Fruit fly (Drosophila melanogaster) whole organism, embryonic: ENCODE data around the gene nod.

ENCODE experiments used
- Aef1 ChIP-seq: fragments of 200-800 bp; sonication (Bioruptor generic); IDR thresholded peaks from 3 replicates; pipeline ENCODE4 v1.3.6; 2022; ENCODE audit warnings: missing biosample characterization, missing genetic modification characterization
- BtbVII ChIP-seq: fragments of 200-800 bp; sonication (Bioruptor generic); optimal IDR thresholded peaks from 3 replicates; lab custom pipeline; 2017; ENCODE audit warnings: missing biosample characterization, mild to moderate bottlenecking, missing genetic modification characterization
- CG10321 ChIP-seq: fragments of 200-800 bp; sonication (Bioruptor generic); IDR thresholded peaks from 2 replicates; pipeline ENCODE4 v1.3.6; 2022; ENCODE audit warnings: missing biosample characterization, missing genetic modification characterization
- CG10366 ChIP-seq: fragments of 200-800 bp; sonication (Bioruptor generic); IDR thresholded peaks from 2 replicates; pipeline ENCODE4 v1.3.6; 2022; ENCODE audit warnings: missing biosample characterization, missing genetic modification characterization
- CG10543 ChIP-seq: fragments of 200-800 bp; sonication (Bioruptor generic); optimal IDR thresholded peaks from 3 replicates; lab custom pipeline; 2017; ENCODE audit warnings: missing biosample characterization, mild to moderate bottlenecking, missing genetic modification characterization, moderate library complexity
- CG11093 ChIP-seq: fragments of 200-800 bp; sonication (Bioruptor generic); IDR thresholded peaks from 3 replicates; pipeline ENCODE4 v1.3.6; 2022; ENCODE audit warnings: missing biosample characterization, missing genetic modification characterization
- CG11695 ChIP-seq: fragments of 200-800 bp; sonication (Bioruptor generic); IDR thresholded peaks from 3 replicates; pipeline ENCODE4 v1.3.6; 2022; ENCODE audit warnings: missing biosample characterization, missing genetic modification characterization
- CG11723 ChIP-seq: fragments of 200-800 bp; sonication (Bioruptor generic); optimal IDR thresholded peaks from 2 replicates; lab custom pipeline; 2017; ENCODE audit warnings: missing biosample characterization, mild to moderate bottlenecking, missing genetic modification characterization
- CG12942 ChIP-seq: fragments of 200-800 bp; sonication (Bioruptor generic); optimal IDR thresholded peaks from 3 replicates; lab custom pipeline; 2016; ENCODE audit warnings: missing biosample characterization, missing genetic modification characterization
- CG13287 ChIP-seq: fragments of 200-800 bp; sonication (Bioruptor generic); IDR thresholded peaks from 2 replicates; pipeline ENCODE4 v1.3.6; 2022; ENCODE audit warnings: missing biosample characterization, missing genetic modification characterization; ENCODE audit not compliant: partially characterized antibody
- CG14667 ChIP-seq: fragments of 200-800 bp; sonication (Bioruptor generic); IDR thresholded peaks from 2 replicates; pipeline ENCODE4 v1.3.6; 2022; ENCODE audit warnings: missing biosample characterization, missing genetic modification characterization
- CG14710 ChIP-seq: fragments of 200-800 bp; sonication (Bioruptor generic); optimal IDR thresholded peaks from 3 replicates; lab custom pipeline; 2019; ENCODE audit warnings: missing biosample characterization, mild to moderate bottlenecking, missing genetic modification characterization, moderate library complexity
- CG14860 ChIP-seq: fragments of 200-800 bp; sonication (Bioruptor generic); IDR thresholded peaks from 3 replicates; pipeline ENCODE4 v1.3.6; 2022; ENCODE audit warnings: missing biosample characterization, missing genetic modification characterization; ENCODE audit not compliant: partially characterized antibody
- CG15269 ChIP-seq: fragments of 200-800 bp; sonication (Bioruptor generic); optimal IDR thresholded peaks from 2 replicates; lab custom pipeline; 2018; ENCODE audit warnings: missing biosample characterization, mild to moderate bottlenecking, missing genetic modification characterization, moderate library complexity
- CG17385 ChIP-seq: fragments of 200-800 bp; sonication (Bioruptor generic); optimal IDR thresholded peaks from 3 replicates; lab custom pipeline; 2018; ENCODE audit warnings: missing biosample characterization, mild to moderate bottlenecking, missing genetic modification characterization
- CG34422 ChIP-seq: fragments of 200-800 bp; sonication (Bioruptor generic); IDR thresholded peaks from 3 replicates; pipeline ENCODE4 v1.3.6; 2022; ENCODE audit warnings: missing biosample characterization, missing genetic modification characterization
- CG4617 ChIP-seq: fragments of 200-800 bp; sonication (Bioruptor generic); optimal IDR thresholded peaks from 3 replicates; lab custom pipeline; 2016; ENCODE audit warnings: missing biosample characterization, missing genetic modification characterization, borderline replicate concordance
- CG6254 ChIP-seq: fragments of 200-800 bp; sonication (Bioruptor generic); optimal IDR thresholded peaks from 3 replicates; lab custom pipeline; 2017; ENCODE audit warnings: mild to moderate bottlenecking, missing biosample characterization, missing genetic modification reagents, missing genetic modification characterization
- CG8281 ChIP-seq: fragments of 200-800 bp; sonication (Bioruptor generic); optimal IDR thresholded peaks from 2 replicates; lab custom pipeline; 2018; ENCODE audit warnings: missing biosample characterization, mild to moderate bottlenecking, missing genetic modification characterization, moderate library complexity
- CG8944 ChIP-seq: fragments of 200-800 bp; sonication (Bioruptor generic); optimal IDR thresholded peaks from 3 replicates; lab custom pipeline; 2016; ENCODE audit warnings: missing biosample characterization, missing genetic modification characterization
- CG9817 ChIP-seq: fragments of 200-800 bp; sonication (Bioruptor generic); optimal IDR thresholded peaks from 2 replicates; lab custom pipeline; 2018; ENCODE audit warnings: missing biosample characterization, mild to moderate bottlenecking, missing genetic modification characterization, moderate library complexity
- Fer2 ChIP-seq: fragments of 200-800 bp; sonication (Bioruptor generic); optimal IDR thresholded peaks from 2 replicates; lab custom pipeline; 2018; ENCODE audit warnings: missing biosample characterization, mild to moderate bottlenecking, missing genetic modification characterization, moderate library complexity
- Fer3 ChIP-seq: fragments of 200-800 bp; sonication (Bioruptor generic); optimal IDR thresholded peaks from 2 replicates; lab custom pipeline; 2018; ENCODE audit warnings: missing biosample characterization, mild to moderate bottlenecking, missing genetic modification characterization, moderate library complexity
- H2.0 ChIP-seq: fragments of 200-800 bp; sonication (Bioruptor generic); IDR thresholded peaks from 2 replicates; pipeline ENCODE4 v1.3.6; 2022; ENCODE audit warnings: missing biosample characterization, missing genetic modification characterization
- Med ChIP-seq: fragments of 200-800 bp; sonication (Bioruptor generic); peaks from one replicate; lab custom pipeline; 2016; ENCODE audit warnings: missing biosample characterization, missing genetic modification characterization, mild to moderate bottlenecking, inconsistent platforms, moderate library complexity
- Meics ChIP-seq: fragments of 200-800 bp; sonication (Bioruptor generic); optimal IDR thresholded peaks from 2 replicates; lab custom pipeline; 2017; ENCODE audit warnings: missing biosample characterization, mild to moderate bottlenecking, missing genetic modification characterization
- Mrtf ChIP-seq: fragments of 200-800 bp; sonication (Bioruptor generic); IDR thresholded peaks from 3 replicates; pipeline ENCODE4 v1.3.6; 2022; ENCODE audit warnings: missing biosample characterization, missing genetic modification characterization
- Oli ChIP-seq: fragments of 200-800 bp; sonication (Bioruptor generic); optimal IDR thresholded peaks from 2 replicates; lab custom pipeline; 2018; ENCODE audit warnings: missing biosample characterization, mild to moderate bottlenecking, missing genetic modification characterization, moderate library complexity
- Opbp ChIP-seq: fragments of 200-800 bp; sonication (Bioruptor generic); IDR thresholded peaks from 3 replicates; pipeline ENCODE4 v1.3.6; 2022; ENCODE audit warnings: missing biosample characterization, missing genetic modification characterization; ENCODE audit not compliant: partially characterized antibody
- Poxn ChIP-seq: fragments of 200-800 bp; sonication (Bioruptor generic); IDR thresholded peaks from 2 replicates; pipeline ENCODE4 v1.3.6; 2022; ENCODE audit warnings: missing biosample characterization, missing genetic modification characterization
- Spps ChIP-seq: fragments of 200-800 bp; sonication (Bioruptor generic); optimal IDR thresholded peaks from 2 replicates; lab custom pipeline; 2018; ENCODE audit warnings: missing biosample characterization, mild to moderate bottlenecking, missing genetic modification characterization
- Sry-δ ChIP-seq: fragments of 200-800 bp; sonication (Bioruptor generic); optimal IDR thresholded peaks from 2 replicates; lab custom pipeline; 2016; ENCODE audit warnings: missing biosample characterization, missing genetic modification characterization
- Trl ChIP-seq, 3 experiments: fragments of >200 bp in 2 of 3; fragments of 200-800 bp in 1 of 3; sonication (Bioruptor generic) in 1 of 3; optimal IDR thresholded peaks; 2 replicates in 1 of 3; 3 replicates in 2 of 3; lab custom pipeline; 2016 to 2017; ENCODE audit warnings: missing biosample characterization in 1 of 3, missing genetic modification characterization in 1 of 3
- aop ChIP-seq: fragments of 200-800 bp; sonication (Bioruptor generic); IDR thresholded peaks from 2 replicates; pipeline ENCODE4 v1.3.6; 2022; ENCODE audit warnings: missing biosample characterization, missing genetic modification characterization
- bab2 ChIP-seq: fragments of 200-800 bp; sonication (Bioruptor generic); optimal IDR thresholded peaks from 2 replicates; lab custom pipeline; 2016; ENCODE audit warnings: missing biosample characterization, missing genetic modification characterization
- bsh ChIP-seq, 2 experiments: fragments of 200-800 bp; sonication (Bioruptor generic); optimal IDR thresholded peaks; 2 replicates each; lab custom pipeline; 2017 to 2018; ENCODE audit warnings: mild to moderate bottlenecking in 2 of 2, missing biosample characterization in 2 of 2, missing genetic modification characterization in 2 of 2, moderate library complexity in 1 of 2
- corto ChIP-seq: fragments of 200-800 bp; sonication (Bioruptor generic); optimal IDR thresholded peaks from 2 replicates; lab custom pipeline; 2016; ENCODE audit warnings: missing biosample characterization, mild to moderate bottlenecking, missing genetic modification characterization, moderate library complexity
- ems ChIP-seq: fragments of 200-800 bp; sonication (Bioruptor generic); optimal IDR thresholded peaks from 3 replicates; lab custom pipeline; 2016; ENCODE audit warnings: missing biosample characterization, missing genetic modification characterization
- en ChIP-seq: fragments of 200-800 bp; sonication (Bioruptor generic); optimal IDR thresholded peaks from 2 replicates; lab custom pipeline; 2016; ENCODE audit warnings: missing biosample characterization, missing genetic modification characterization
- fru ChIP-seq: fragments of >200 bp; optimal IDR thresholded peaks from 2 replicates; lab custom pipeline; 2017
- ind ChIP-seq: fragments of 200-800 bp; sonication (Bioruptor generic); optimal IDR thresholded peaks from 3 replicates; lab custom pipeline; 2016; ENCODE audit warnings: missing biosample characterization, missing genetic modification characterization
- insv ChIP-seq, 2 experiments: fragments of 200-800 bp; sonication (Bioruptor generic); optimal IDR thresholded peaks; 3 replicates each; lab custom pipeline; 2016 to 2018; ENCODE audit warnings: missing biosample characterization in 2 of 2, missing genetic modification characterization in 2 of 2
- kay ChIP-seq: fragments of 200-800 bp; sonication (Bioruptor generic); optimal IDR thresholded peaks from 2 replicates; lab custom pipeline; 2016; ENCODE audit warnings: missing biosample characterization, missing genetic modification characterization
- lbe ChIP-seq: fragments of 200-800 bp; sonication (Bioruptor generic); optimal IDR thresholded peaks from 2 replicates; lab custom pipeline; 2016; ENCODE audit warnings: missing biosample characterization, mild to moderate bottlenecking, missing genetic modification characterization
- luna ChIP-seq: fragments of 200-800 bp; sonication (Bioruptor generic); optimal IDR thresholded peaks from 2 replicates; lab custom pipeline; 2016; ENCODE audit warnings: missing biosample characterization, missing genetic modification characterization
- prd ChIP-seq, 3 experiments: fragments of >200 bp in 2 of 3; fragments of 200-800 bp in 1 of 3; sonication (Bioruptor generic) in 1 of 3; optimal IDR thresholded peaks in 2 of 3; IDR thresholded peaks in 1 of 3; 2 replicates in 2 of 3; 3 replicates in 1 of 3; pipeline versions ENCODE4 v1.3.6 to Lab custom; 2017 to 2022; ENCODE audit warnings: missing biosample characterization in 1 of 3, missing genetic modification characterization in 1 of 3
- ranshi ChIP-seq: fragments of 200-800 bp; sonication (Bioruptor generic); IDR thresholded peaks from 2 replicates; pipeline ENCODE4 v1.3.6; 2022; ENCODE audit warnings: missing biosample characterization, missing genetic modification characterization
- rib ChIP-seq: fragments of 200-800 bp; sonication (Bioruptor generic); IDR thresholded peaks from 2 replicates; pipeline ENCODE4 v1.3.6; 2022; ENCODE audit warnings: missing biosample characterization, missing genetic modification characterization
- scrt ChIP-seq: fragments of 200-800 bp; sonication (Bioruptor generic); optimal IDR thresholded peaks from 2 replicates; lab custom pipeline; 2018; ENCODE audit warnings: missing biosample characterization, mild to moderate bottlenecking, missing genetic modification characterization, moderate library complexity
- sob ChIP-seq: fragments of 200-800 bp; sonication (Bioruptor generic); IDR thresholded peaks from 2 replicates; pipeline ENCODE4 v1.3.6; 2022; ENCODE audit warnings: missing biosample characterization, missing genetic modification characterization
- zfh2 ChIP-seq: fragments of 200-800 bp; sonication (Bioruptor generic); optimal IDR thresholded peaks from 2 replicates; lab custom pipeline; 2016; ENCODE audit warnings: missing biosample characterization, missing genetic modification characterization

Gene nod

dm6 chrX:11550078-11550477 lies 30.5 kb upstream of the nod start (continued):
- TF ChIP-seq en (GFP tag; lab: Kevin White, UChicago) (peak; percentile 8), CG11695 (GFP tag; lab: Robert Waterston, UW) (peak; percentile 71; the same call in 2 of the 3 replicates), CG4617 (no peak), CG14710 (no peak), Fer3 (tag; lab: Kevin White, UChicago) (peak; percentile 38), CG9817 (peak; percentile 20), ems (GFP tag; lab: Kevin White, UChicago) (no peak), CG8281 (tag; lab: Kevin White, UChicago) (no peak), CG15269 (tag; lab: Kevin White, UChicago) (peak; percentile 33), Opbp (GFP tag; lab: Robert Waterston, UW) (no peak), ind (GFP tag; lab: Kevin White, UChicago) (peak; percentile 8), scrt (GFP tag; lab: Kevin White, UChicago) (no peak), Med (GFP tag; lab: Kevin White, UChicago) (peak; percentile 71), lbe (GFP tag; lab: Kevin White, UChicago) (peak; percentile 12), Mrtf (GFP tag; lab: Robert Waterston, UW) (no peak), Aef1 (GFP tag; lab: Robert Waterston, UW) (no peak), H2.0 (GFP tag; lab: Robert Waterston, UW) (no peak), sob (GFP tag; lab: Robert Waterston, UW) (no peak), bab2 (GFP tag; lab: Kevin White, UChicago) (peak; percentile 34), bsh (GFP tag; optimal IDR thresholded peaks at IDR 0.05; lab: Kevin White, UChicago) (peak in 1 of 2 experiments; percentile 6), CG13287 (GFP tag; lab: Robert Waterston, UW) (no peak), luna (GFP tag; lab: Kevin White, UChicago) (no peak), CG17385 (GFP tag; lab: Kevin White, UChicago) (peak; percentile 5), Trl (optimal IDR thresholded peaks at IDR 0.05; lab: Kevin White, UChicago) (no peak), Trl (GFP tag; optimal IDR thresholded peaks at IDR 0.05; lab: Kevin White, UChicago) (no peak), BtbVII (GFP tag; lab: Kevin White, UChicago) (no peak), fru (lab: Kevin White, UChicago) (no peak), ranshi (GFP tag; lab: Robert Waterston, UW) (0 out of 2 replicates have a peak, but pooled peaks have one; percentile 9), corto (GFP tag; lab: Kevin White, UChicago) (no peak), Poxn (GFP tag; lab: Robert Waterston, UW) (no peak), CG6254 (GFP tag; lab: Kevin White, UChicago) (no peak), Oli (peak; percentile 8), CG8944 (no peak), CG10366 (peak; percentile 17; the same call in 1 of the 2 replicates), kay (GFP tag; lab: Kevin White, UChicago) (no peak), CG12942 (no peak), CG14860 (GFP tag; lab: Robert Waterston, UW) (no peak), CG10321 (GFP tag; lab: Robert Waterston, UW) (no peak), prd (optimal IDR thresholded peaks at IDR 0.05; lab: Kevin White, UChicago) (no peak), prd (GFP tag; IDR thresholded peaks at IDR 0.05; lab: Robert Waterston, UW) (peak; percentile 31; the same call in 1 of the 3 replicates), CG34422 (no peak), Spps (tag; lab: Kevin White, UChicago) (no peak), rib (GFP tag; lab: Robert Waterston, UW) (no peak), CG10543 (no peak), zfh2 (GFP tag; lab: Kevin White, UChicago) (no peak), CG14667 (GFP tag; lab: Robert Waterston, UW) (no peak), Sry-δ (no peak), Meics (GFP tag; lab: Kevin White, UChicago) (peak; percentile 40), aop (GFP tag; lab: Robert Waterston, UW) (no peak), insv (GFP tag; optimal IDR thresholded peaks at IDR 0.05; lab: Kevin White, UChicago) (no peak), CG11723 (GFP tag; lab: Kevin White, UChicago) (no peak), Fer2 (tag; lab: Kevin White, UChicago) (no peak), CG11093 (no peak)
